Worm (Caenorhabditis elegans) whole organism, L3 larva: Measurements from ENCODE around the gene nos-1.

ENCODE experiments used
- egl-27 ChIP-seq: sonication (generic microtip); optimal IDR thresholded peaks from 4 replicates; lab custom pipeline; 2017; ENCODE audit warnings: missing biosample characterization, missing genetic modification reagents, missing genetic modification characterization
- lin-39 ChIP-seq: fragments of 150-350 bp; optimal IDR thresholded peaks from 2 replicates; lab custom pipeline; 2018; ENCODE audit warnings: missing biosample characterization, missing genetic modification reagents, missing genetic modification characterization
- unc-62 ChIP-seq: fragments of 150-350 bp; sonication (generic microtip); optimal IDR thresholded peaks from 4 replicates; lab custom pipeline; 2014; ENCODE audit warnings: missing biosample characterization, missing genetic modification reagents, missing genetic modification characterization

ce11 chrII:10933948-10934722 is 18.8 kb downstream of the nos-1 start:
- TF ChIP-seq lin-39 (tag; lab: Kevin White, UChicago) (no peak), egl-27 (tag; lab: Kevin White, UChicago) (no peak), unc-62 (GFP tag; lab: Kevin White, UChicago) (no peak)
